Worm (Caenorhabditis elegans) whole organism, late embryonic: Measurements from ENCODE around the gene srz-64.

Experiments used
- K09A11.1 ChIP-seq: sonication (generic microtip); optimal IDR thresholded peaks from 2 replicates; lab custom pipeline; 2017; ENCODE audit warnings: antibody characterized with exemption, mild to moderate bottlenecking, missing genetic modification characterization, missing compliant biosample characterization; ENCODE audit not compliant: insufficient read depth
- T23F11.4 ChIP-seq: fragments of 200-800 bp; sonication (Bioruptor generic); optimal IDR thresholded peaks from 2 replicates; lab custom pipeline; 2018; ENCODE audit warnings: mild to moderate bottlenecking, missing genetic modification characterization, missing compliant biosample characterization
- ama-1 ChIP-seq: fragments of 150-350 bp; optimal IDR thresholded peaks from 2 replicates; lab custom pipeline; 2014
- elt-4 ChIP-seq: sonication (generic microtip); optimal IDR thresholded peaks from 2 replicates; lab custom pipeline; 2016; ENCODE audit warnings: missing genetic modification characterization, missing compliant biosample characterization
- hlh-15 ChIP-seq: sonication (generic microtip); optimal IDR thresholded peaks from 2 replicates; lab custom pipeline; 2016; ENCODE audit warnings: missing genetic modification characterization, missing compliant biosample characterization
- nfya-1 ChIP-seq: sonication (generic microtip); optimal IDR thresholded peaks from 2 replicates; lab custom pipeline; 2017; ENCODE audit warnings: missing genetic modification characterization, mild to moderate bottlenecking, missing compliant biosample characterization, antibody characterized with exemption, moderate library complexity
- nhr-11 ChIP-seq: fragments of 150-350 bp; optimal IDR thresholded peaks from 2 replicates; lab custom pipeline; 2014; ENCODE audit warnings: missing biosample characterization, missing genetic modification characterization
- pat-9 ChIP-seq: fragments of 200-800 bp; sonication (Bioruptor generic); optimal IDR thresholded peaks from 2 replicates; lab custom pipeline; 2018; ENCODE audit warnings: mild to moderate bottlenecking, missing genetic modification characterization, moderate library complexity, missing compliant biosample characterization
- pqm-1 ChIP-seq: sonication (generic microtip); optimal IDR thresholded peaks from 2 replicates; lab custom pipeline; 2016; ENCODE audit warnings: missing genetic modification characterization, missing compliant biosample characterization
- zip-5 ChIP-seq: sonication (generic microtip); optimal IDR thresholded peaks from 2 replicates; lab custom pipeline; 2016; ENCODE audit warnings: missing genetic modification characterization, missing compliant biosample characterization

- TF ChIP-seq ama-1 (lab: Kevin White, UChicago) = no peak
- TF ChIP-seq elt-4 (tag; lab: Kevin White, UChicago) = no peak
- no peak for TF ChIP-seq hlh-15 (tag; lab: Kevin White, UChicago)
- TF ChIP-seq pqm-1 = no peak
- TF ChIP-seq T23F11.4 (GFP tag; lab: Kevin White, UChicago) = no peak
- no peak for TF ChIP-seq nfya-1 (tag; lab: Kevin White, UChicago)
- TF ChIP-seq K09A11.1 = no peak
- no peak for TF ChIP-seq zip-5 (tag; lab: Kevin White, UChicago)
- no peak for TF ChIP-seq nhr-11
- TF ChIP-seq pat-9 (tag; lab: Kevin White, UChicago) = no peak
Measured at ce11 chrII:1306036-1306435, 13.0 kb upstream of the srz-64 start, which contains the start of gene emc-2.
